Worm (Caenorhabditis elegans) whole organism, L4 larva: Measurements from ENCODE around the gene F35E12.9.

Source experiments
- ctbp-1 ChIP-seq: fragments of 200-800 bp; sonication (Bioruptor generic); IDR thresholded peaks from 2 replicates; pipeline ENCODE4 v1.3.6; 2022; ENCODE audit warnings: missing genetic modification reagents, missing genetic modification characterization, missing compliant biosample characterization
- nhr-76 ChIP-seq: fragments of 150-350 bp; optimal IDR thresholded peaks from 2 replicates; lab custom pipeline; 2014; ENCODE audit warnings: missing biosample characterization, missing genetic modification characterization
- zag-1 ChIP-seq: fragments of 150-350 bp; optimal IDR thresholded peaks from 2 replicates; lab custom pipeline; 2014; ENCODE audit warnings: missing biosample characterization, missing genetic modification characterization

ce11 chrV:13785767-13786166 is 40.8 kb upstream of the F35E12.9 start:
- TF ChIP-seq ctbp-1 (GFP tag; lab: Robert Waterston, UW) = no peak
- TF ChIP-seq nhr-76 (tag; lab: Kevin White, UChicago) = no peak
- no peak for TF ChIP-seq zag-1 (tag; lab: Kevin White, UChicago)
